Fruit fly (Drosophila melanogaster) whole organism, embryonic: ENCODE data around the gene CG14410.

Experiments used
- Asciz ChIP-seq: fragments of 200-800 bp; sonication (Bioruptor generic); optimal IDR thresholded peaks from 2 replicates; lab custom pipeline; 2017; ENCODE audit warnings: missing biosample characterization, mild to moderate bottlenecking, missing genetic modification characterization, missing genetic modification reagents
- Atf-2 ChIP-seq: fragments of 200-800 bp; sonication (Bioruptor generic); optimal IDR thresholded peaks from 2 replicates; lab custom pipeline; 2016; ENCODE audit warnings: missing biosample characterization, missing genetic modification characterization
- Awh ChIP-seq: fragments of 200-800 bp; sonication (Bioruptor generic); IDR thresholded peaks from 2 replicates; pipeline ENCODE4, ENCODE4 v1.3.6; 2022; ENCODE audit warnings: missing biosample characterization, missing genetic modification characterization
- CG11247 ChIP-seq: fragments of 200-800 bp; sonication (Bioruptor generic); IDR thresholded peaks from 2 replicates; pipeline ENCODE4 v1.3.6; 2022; ENCODE audit warnings: missing biosample characterization, missing genetic modification characterization
- CG14050 ChIP-seq: fragments of 200-800 bp; sonication (Bioruptor generic); IDR thresholded peaks from 3 replicates; pipeline ENCODE4 v1.3.6; 2022; ENCODE audit warnings: missing biosample characterization, missing genetic modification characterization
- CG16779 ChIP-seq: fragments of 200-800 bp; sonication (Bioruptor generic); IDR thresholded peaks from 2 replicates; pipeline ENCODE4 v1.3.6; 2022; ENCODE audit warnings: missing biosample characterization, missing genetic modification characterization
- CG1792 ChIP-seq: fragments of 200-800 bp; sonication (Bioruptor generic); optimal IDR thresholded peaks from 2 replicates; lab custom pipeline; 2016; ENCODE audit warnings: missing biosample characterization, missing genetic modification characterization
- CG18599 ChIP-seq: fragments of 200-800 bp; sonication (Bioruptor generic); optimal IDR thresholded peaks from 3 replicates; lab custom pipeline; 2017; ENCODE audit warnings: missing biosample characterization, missing genetic modification characterization, mild to moderate bottlenecking, moderate library complexity, missing genetic modification reagents
- CG2202 ChIP-seq: fragments of 200-800 bp; sonication (Bioruptor generic); optimal IDR thresholded peaks from 2 replicates; lab custom pipeline; 2018; ENCODE audit warnings: missing biosample characterization, mild to moderate bottlenecking, missing genetic modification characterization
- CG2875 ChIP-seq: fragments of 200-800 bp; sonication (Bioruptor generic); optimal IDR thresholded peaks from 2 replicates; lab custom pipeline; 2017; ENCODE audit warnings: missing biosample characterization, mild to moderate bottlenecking, missing genetic modification characterization, missing genetic modification reagents
- CG31388 ChIP-seq: fragments of 200-800 bp; sonication (Bioruptor generic); optimal IDR thresholded peaks from 2 replicates; lab custom pipeline; 2016; ENCODE audit warnings: missing biosample characterization, missing genetic modification characterization
- CG32772 ChIP-seq: fragments of 200-800 bp; sonication (Bioruptor generic); IDR thresholded peaks from 2 replicates; pipeline ENCODE4 v1.3.6; 2022; ENCODE audit warnings: missing biosample characterization, missing genetic modification characterization
- CG33557 ChIP-seq: fragments of 200-800 bp; sonication (Bioruptor generic); optimal IDR thresholded peaks from 2 replicates; lab custom pipeline; 2019; ENCODE audit warnings: missing biosample characterization, mild to moderate bottlenecking, missing genetic modification characterization, moderate library complexity
- CG3726 ChIP-seq: fragments of 200-800 bp; sonication (Bioruptor generic); IDR thresholded peaks from 3 replicates; pipeline ENCODE4, ENCODE4 v1.3.6; 2022; ENCODE audit warnings: missing biosample characterization, missing genetic modification characterization
- CG42726 ChIP-seq: fragments of 200-800 bp; sonication (Bioruptor generic); IDR thresholded peaks from 2 replicates; pipeline ENCODE4 v1.3.6; 2022; ENCODE audit warnings: missing biosample characterization, missing genetic modification characterization; ENCODE audit not compliant: partially characterized antibody
- CG4404 ChIP-seq: fragments of 200-800 bp; sonication (Bioruptor generic); IDR thresholded peaks from 2 replicates; pipeline ENCODE4 v1.3.6; 2022; ENCODE audit warnings: missing biosample characterization, missing genetic modification characterization
- CG4730 ChIP-seq: fragments of 200-800 bp; sonication (Bioruptor generic); IDR thresholded peaks from 2 replicates; pipeline ENCODE4 v1.3.6; 2022; ENCODE audit warnings: missing biosample characterization, missing genetic modification characterization
- CG4854 ChIP-seq: fragments of 200-800 bp; sonication (Bioruptor generic); optimal IDR thresholded peaks from 2 replicates; lab custom pipeline; 2016; ENCODE audit warnings: missing biosample characterization, missing genetic modification characterization, inconsistent platforms
- CG6175 ChIP-seq: fragments of 200-800 bp; sonication (Bioruptor generic); IDR thresholded peaks from 3 replicates; pipeline ENCODE4 v1.3.6; 2022; ENCODE audit warnings: missing biosample characterization, missing genetic modification characterization
- CG6765 ChIP-seq: fragments of 200-800 bp; sonication (Bioruptor generic); optimal IDR thresholded peaks from 3 replicates; lab custom pipeline; 2017; ENCODE audit warnings: missing biosample characterization, mild to moderate bottlenecking, missing genetic modification characterization
- CG6791 ChIP-seq: fragments of 200-800 bp; sonication (Bioruptor generic); IDR thresholded peaks from 3 replicates; pipeline ENCODE4 v1.3.6; 2022; ENCODE audit warnings: missing biosample characterization, missing genetic modification characterization; ENCODE audit not compliant: partially characterized antibody
- CG7271 ChIP-seq: fragments of 200-800 bp; sonication (Bioruptor generic); optimal IDR thresholded peaks from 2 replicates; lab custom pipeline; 2018; ENCODE audit warnings: missing biosample characterization, mild to moderate bottlenecking, missing genetic modification characterization, moderate library complexity
- CG8765 ChIP-seq: fragments of 200-800 bp; sonication (Bioruptor generic); IDR thresholded peaks from 2 replicates; pipeline ENCODE4 v1.3.6; 2022; ENCODE audit warnings: missing biosample characterization, missing genetic modification characterization
- CG8924 ChIP-seq: fragments of 200-800 bp; optimal IDR thresholded peaks from 3 replicates; lab custom pipeline; 2019; ENCODE audit warnings: missing biosample characterization, mild to moderate bottlenecking, missing genetic modification characterization, moderate library complexity
- CG9817 ChIP-seq: fragments of 200-800 bp; sonication (Bioruptor generic); optimal IDR thresholded peaks from 2 replicates; lab custom pipeline; 2018; ENCODE audit warnings: missing biosample characterization, mild to moderate bottlenecking, missing genetic modification characterization, moderate library complexity
- Camta ChIP-seq: fragments of 200-800 bp; sonication (Bioruptor generic); optimal IDR thresholded peaks from 2 replicates; lab custom pipeline; 2016; ENCODE audit warnings: missing biosample characterization, missing genetic modification characterization
- CoRest ChIP-seq: fragments of 200-800 bp; sonication (Bioruptor generic); optimal IDR thresholded peaks from 3 replicates; lab custom pipeline; 2018; ENCODE audit warnings: missing biosample characterization, mild to moderate bottlenecking, missing genetic modification characterization, moderate library complexity
- Doc2 ChIP-seq: fragments of 200-800 bp; sonication (Bioruptor generic); IDR thresholded peaks from 2 replicates; pipeline ENCODE4 v1.3.6; 2022; ENCODE audit warnings: missing biosample characterization, missing genetic modification characterization
- HLHmδ ChIP-seq: fragments of 200-800 bp; sonication (Bioruptor generic); optimal IDR thresholded peaks from 2 replicates; lab custom pipeline; 2018; ENCODE audit warnings: missing biosample characterization, mild to moderate bottlenecking, missing genetic modification characterization, moderate library complexity
- HmgZ ChIP-seq: fragments of 200-800 bp; sonication (Bioruptor generic); optimal IDR thresholded peaks from 2 replicates; lab custom pipeline; 2018; ENCODE audit warnings: missing biosample characterization, mild to moderate bottlenecking, missing genetic modification characterization
- Hmx ChIP-seq: fragments of 200-800 bp; sonication (Bioruptor generic); optimal IDR thresholded peaks from 2 replicates; lab custom pipeline; 2016; ENCODE audit warnings: missing biosample characterization, missing genetic modification characterization
- Nf-YC ChIP-seq: fragments of 200-800 bp; optimal IDR thresholded peaks from 3 replicates; lab custom pipeline; 2019; ENCODE audit warnings: missing biosample characterization, mild to moderate bottlenecking, missing genetic modification characterization, moderate library complexity
- Spps ChIP-seq: fragments of 200-800 bp; sonication (Bioruptor generic); optimal IDR thresholded peaks from 2 replicates; lab custom pipeline; 2018; ENCODE audit warnings: missing biosample characterization, mild to moderate bottlenecking, missing genetic modification characterization
- Stat92E ChIP-seq, 3 experiments: fragments of >200 bp in 2 of 3; fragments of 200-800 bp in 1 of 3; sonication (Bioruptor generic) in 1 of 3; optimal IDR thresholded peaks; 2 replicates each; lab custom pipeline; 2017 to 2019; ENCODE audit warnings: missing biosample characterization in 3 of 3, missing genetic modification characterization in 3 of 3, mild to moderate bottlenecking in 1 of 3, moderate library complexity in 1 of 3
- bcd ChIP-seq: fragments of 200-800 bp; sonication (Bioruptor generic); optimal IDR thresholded peaks from 2 replicates; lab custom pipeline; 2017; ENCODE audit warnings: missing biosample characterization, mild to moderate bottlenecking, missing genetic modification characterization
- bowl ChIP-seq: fragments of 200-800 bp; sonication (Bioruptor generic); IDR thresholded peaks from 2 replicates; pipeline ENCODE4 v1.3.6; 2022; ENCODE audit warnings: missing biosample characterization, missing genetic modification characterization
- cas ChIP-seq: fragments of 200-800 bp; sonication (Bioruptor generic); IDR thresholded peaks from 2 replicates; pipeline ENCODE4 v1.3.6; 2022; ENCODE audit warnings: missing biosample characterization, missing genetic modification characterization
- crp ChIP-seq, 2 experiments: fragments of 200-800 bp; sonication (Bioruptor generic); optimal IDR thresholded peaks; 2 replicates in 1 of 2; 3 replicates in 1 of 2; lab custom pipeline; 2017; ENCODE audit warnings: missing biosample characterization in 2 of 2, missing genetic modification characterization in 2 of 2, mild to moderate bottlenecking in 1 of 2, moderate library complexity in 1 of 2
- exex ChIP-seq: fragments of 200-800 bp; sonication (Bioruptor generic); optimal IDR thresholded peaks from 4 replicates; lab custom pipeline; 2018; ENCODE audit warnings: missing biosample characterization, mild to moderate bottlenecking, missing genetic modification characterization, moderate library complexity
- kay ChIP-seq: fragments of 200-800 bp; sonication (Bioruptor generic); optimal IDR thresholded peaks from 2 replicates; lab custom pipeline; 2016; ENCODE audit warnings: missing biosample characterization, missing genetic modification characterization
- lab ChIP-seq: fragments of 200-800 bp; sonication (Bioruptor generic); optimal IDR thresholded peaks from 3 replicates; lab custom pipeline; 2017; ENCODE audit warnings: missing biosample characterization, missing genetic modification characterization, mild to moderate bottlenecking, moderate library complexity, missing genetic modification reagents
- mam ChIP-seq: fragments of 200-800 bp; sonication (Bioruptor generic); optimal IDR thresholded peaks from 3 replicates; lab custom pipeline; 2016; ENCODE audit warnings: missing biosample characterization, missing genetic modification characterization
- pb ChIP-seq: fragments of 200-800 bp; sonication (Bioruptor generic); optimal IDR thresholded peaks from 3 replicates; lab custom pipeline; 2016; ENCODE audit warnings: missing biosample characterization, missing genetic modification characterization
- psq ChIP-seq: fragments of 200-800 bp; sonication (Bioruptor generic); optimal IDR thresholded peaks from 2 replicates; lab custom pipeline; 2017; ENCODE audit warnings: missing biosample characterization, missing genetic modification characterization
- ranshi ChIP-seq: fragments of 200-800 bp; sonication (Bioruptor generic); IDR thresholded peaks from 2 replicates; pipeline ENCODE4 v1.3.6; 2022; ENCODE audit warnings: missing biosample characterization, missing genetic modification characterization
- row ChIP-seq: fragments of 200-800 bp; sonication (Bioruptor generic); IDR thresholded peaks from 3 replicates; pipeline ENCODE4 v1.3.6; 2022; ENCODE audit warnings: missing biosample characterization, missing genetic modification characterization
- sd ChIP-seq: fragments of 200-800 bp; sonication (Bioruptor generic); optimal IDR thresholded peaks from 3 replicates; lab custom pipeline; 2018; ENCODE audit warnings: missing biosample characterization, mild to moderate bottlenecking, missing genetic modification characterization, moderate library complexity
- so ChIP-seq: fragments of 200-800 bp; sonication (Bioruptor generic); IDR thresholded peaks from 3 replicates; pipeline ENCODE4 v1.3.6; 2022; ENCODE audit warnings: missing biosample characterization, missing genetic modification characterization
- sob ChIP-seq: fragments of 200-800 bp; sonication (Bioruptor generic); IDR thresholded peaks from 2 replicates; pipeline ENCODE4 v1.3.6; 2022; ENCODE audit warnings: missing biosample characterization, missing genetic modification characterization

The CG14410 gene

dm6 chrX:14839739-14840347 is 3.3 kb downstream of the CG14410 start (continued):
- TF ChIP-seq CG6791 (GFP tag; lab: Robert Waterston, UW) (no peak), CG4730 (GFP tag; lab: Robert Waterston, UW) (peak; percentile 12; the same call in 1 of the 2 replicates), CG18599 (peak; percentile 71), bowl (GFP tag; lab: Robert Waterston, UW) (peak; percentile 23; the same call in 1 of the 2 replicates), psq (no peak), CG9817 (tag; lab: Kevin White, UChicago) (peak; percentile 32), Hmx (GFP tag; lab: Kevin White, UChicago) (no peak), Spps (tag; lab: Kevin White, UChicago) (no peak), CoRest (tag; lab: Kevin White, UChicago) (no peak), so (GFP tag; lab: Robert Waterston, UW) (0 out of 3 replicates have a peak, but pooled peaks have one; percentile 26), CG3726 (no peak), CG16779 (GFP tag; lab: Robert Waterston, UW) (0 out of 2 replicates have a peak, but pooled peaks have one; percentile 53), kay (no peak), CG7271 (tag; lab: Kevin White, UChicago) (no peak), cas (GFP tag; lab: Robert Waterston, UW) (no peak), CG6175 (GFP tag; lab: Robert Waterston, UW) (0 out of 3 replicates have a peak, but pooled peaks have one; percentile 22), bcd (GFP tag; lab: Kevin White, UChicago) (peak; percentile 46), sd (tag; lab: Kevin White, UChicago) (peak; percentile 88), Stat92E (GFP tag; optimal IDR thresholded peaks at IDR 0.05; lab: Kevin White, UChicago) (no peak), Nf-YC (tag; lab: Kevin White, UChicago) (no peak), HLHmδ (no peak), CG4854 (no peak), CG8924 (tag; lab: Kevin White, UChicago) (peak; percentile 57), CG33557 (no peak), HmgZ (peak; percentile 61), CG31388 (GFP tag; lab: Kevin White, UChicago) (no peak), lab (GFP tag; lab: Kevin White, UChicago) (peak; percentile 71), Camta (GFP tag; lab: Kevin White, UChicago) (no peak), CG32772 (GFP tag; lab: Robert Waterston, UW) (0 out of 2 replicates have a peak, but pooled peaks have one; percentile 34), Asciz (GFP tag; lab: Kevin White, UChicago) (no peak), exex (tag; lab: Kevin White, UChicago) (peak; percentile 52), CG8765 (GFP tag; lab: Robert Waterston, UW) (no peak), pb (GFP tag; lab: Kevin White, UChicago) (peak; percentile 4), CG2875 (GFP tag; lab: Kevin White, UChicago) (no peak), ranshi (peak; percentile 51), crp (GFP tag; optimal IDR thresholded peaks at IDR 0.05; lab: Kevin White, UChicago) (no peak), CG11247 (GFP tag; lab: Robert Waterston, UW) (peak; percentile 36; the same call in 1 of the 2 replicates), Awh (GFP tag; lab: Robert Waterston, UW) (no peak), CG6765 (GFP tag; lab: Kevin White, UChicago) (peak; percentile 39), CG2202 (tag; lab: Kevin White, UChicago) (no peak), mam (GFP tag; lab: Kevin White, UChicago) (peak; percentile 60), Doc2 (GFP tag; lab: Robert Waterston, UW) (no peak), row (GFP tag; lab: Robert Waterston, UW) (peak; percentile 67), CG14050 (peak; percentile 36; the same call in 1 of the 3 replicates), CG4404 (no peak), sob (peak; percentile 77), CG42726 (GFP tag; lab: Robert Waterston, UW) (0 out of 2 replicates have a peak, but pooled peaks have one; percentile 37), CG1792 (GFP tag; lab: Kevin White, UChicago) (no peak), Atf-2 (no peak)
